Fruit fly (Drosophila melanogaster): ENCODE measurements around the gene MKP-4.

MKP-4 gene

DNA sequence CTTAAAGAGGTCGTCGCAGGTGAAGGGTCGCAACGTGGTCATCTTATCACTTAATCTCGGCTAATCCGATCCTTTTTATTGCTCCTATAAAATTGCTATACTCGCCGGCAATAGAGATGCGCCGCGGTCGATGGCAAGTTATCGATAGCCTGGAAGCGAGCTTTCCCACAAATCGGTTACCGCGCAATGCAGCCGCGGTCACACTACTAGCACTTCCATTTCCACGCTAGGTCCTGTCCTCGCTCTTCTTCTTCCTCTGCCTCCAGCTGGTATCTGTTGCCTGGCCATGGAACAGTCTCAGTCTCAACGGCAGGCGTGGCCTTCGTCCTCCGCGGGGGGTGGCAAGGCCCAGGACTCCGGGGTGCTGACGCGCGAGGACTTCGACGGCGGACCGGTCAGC, at the start of gene MKP-4, which contains the start of gene Naa20A (continued):
- TF ChIP-seq knrl (GFP tag; IDR thresholded peaks at IDR 0.05; ENCODE audit: partially characterized antibody) (peak; percentile 68), Adf1 (GFP tag; IDR thresholded peaks at IDR 0.05) (no peak), CG4854 (GFP tag; optimal IDR thresholded peaks at IDR 0.05) (no peak), schlank (tag; optimal IDR thresholded peaks at IDR 0.05) (no peak), sob (GFP tag; IDR thresholded peaks at IDR 0.05) (0 out of 2 replicates have a peak, but pooled peaks have one; percentile 14), cwo (GFP tag; optimal IDR thresholded peaks at IDR 0.05) (no peak), chm (GFP tag; IDR thresholded peaks at IDR 0.05) (peak; percentile 37; the same call in 1 of the 2 replicates), MESR4 (GFP tag; optimal IDR thresholded peaks at IDR 0.05) (peak; percentile 81), CG34224 (GFP tag; IDR thresholded peaks at IDR 0.05; ENCODE audit: partially characterized antibody) (peak; percentile 70)

DNA sequence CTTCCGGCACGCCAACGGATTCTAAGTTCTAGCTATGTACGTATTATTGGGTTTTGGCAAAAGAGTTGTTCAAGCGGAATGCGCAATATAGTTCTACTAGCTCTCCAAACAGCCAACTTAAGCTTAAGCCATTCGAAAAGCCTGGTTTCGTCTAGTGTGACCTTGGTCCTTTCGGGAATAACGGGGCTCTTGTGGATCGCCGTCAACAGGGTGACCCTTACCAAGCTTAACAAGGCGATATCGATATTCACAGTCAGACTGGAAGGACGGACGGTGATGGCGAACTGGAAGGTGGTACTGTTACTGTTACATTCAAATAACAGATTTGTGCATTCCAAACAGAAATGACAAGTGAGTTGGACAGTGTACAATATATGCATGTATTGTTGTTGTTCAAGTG, 49.2 kb upstream of the MKP-4 start:
- no peak for TF ChIP-seq Sox102F (GFP tag; optimal IDR thresholded peaks at IDR 0.05)
- TF ChIP-seq CG6254 (GFP tag; optimal IDR thresholded peaks at IDR 0.05) = peak; percentile 73

DNA sequence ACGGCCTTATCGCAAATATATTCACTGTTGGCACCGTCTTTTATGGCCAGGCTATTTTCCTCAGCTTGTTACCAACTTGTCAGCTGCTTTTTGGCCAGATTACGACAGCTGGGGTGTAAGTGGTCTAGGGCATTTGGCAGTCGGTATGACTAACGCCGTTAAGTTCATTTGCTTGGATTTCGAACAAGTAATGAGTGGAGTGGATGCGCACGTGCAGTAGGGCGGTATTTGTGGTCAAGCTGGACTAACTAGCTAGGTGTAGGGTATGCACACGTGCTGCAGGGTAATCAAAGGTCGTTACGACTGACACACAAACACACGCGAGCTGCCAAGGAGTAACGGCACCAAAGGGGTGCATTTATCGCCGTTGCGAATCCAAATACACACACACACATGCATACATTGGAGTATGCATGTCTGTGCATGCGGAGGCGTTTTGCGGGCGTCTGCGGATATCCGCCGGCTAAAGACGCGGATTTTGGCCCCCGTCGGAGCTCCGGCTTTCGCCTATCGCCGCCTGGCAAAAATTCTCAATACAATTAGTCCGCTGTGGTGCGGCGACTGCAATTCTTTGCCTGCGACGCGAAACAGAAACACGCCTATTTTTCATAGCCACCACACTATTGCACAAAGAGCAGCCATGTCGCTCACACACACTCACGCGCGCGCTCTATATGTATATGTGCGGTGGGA, 44.8 kb upstream of the MKP-4 start:
- TF ChIP-seq Sox100B (GFP tag; optimal IDR thresholded peaks at IDR 0.05) = no peak
- TF ChIP-seq CG3995 (GFP tag; optimal IDR thresholded peaks at IDR 0.05) = no peak
- no peak for TF ChIP-seq corto (GFP tag; optimal IDR thresholded peaks at IDR 0.05)
- no peak for TF ChIP-seq dmrt11E (tag; optimal IDR thresholded peaks at IDR 0.05)
- no peak for TF ChIP-seq Usf (GFP tag; optimal IDR thresholded peaks at IDR 0.05)
- TF ChIP-seq lbe (GFP tag; optimal IDR thresholded peaks at IDR 0.05) = no peak
- TF ChIP-seq CG16813 (GFP tag; IDR thresholded peaks at IDR 0.05; ENCODE audit: partially characterized antibody) = no peak
- TF ChIP-seq CG7745 (tag; optimal IDR thresholded peaks at IDR 0.05) = no peak
- TF ChIP-seq CG3065 (GFP tag; optimal IDR thresholded peaks at IDR 0.05) = no peak
- TF ChIP-seq Dad (GFP tag; optimal IDR thresholded peaks at IDR 0.05) = no peak
- no peak for TF ChIP-seq Doc3 (GFP tag; IDR thresholded peaks at IDR 0.05; ENCODE audit: partially characterized antibody)
- TF ChIP-seq btn (GFP tag; optimal IDR thresholded peaks at IDR 0.05) = no peak
- peak; percentile 95 for TF ChIP-seq CG13775 (GFP tag; optimal IDR thresholded peaks at IDR 0.05)
- no peak for TF ChIP-seq Mrtf (GFP tag; IDR thresholded peaks at IDR 0.05)
- no peak for TF ChIP-seq caup (GFP tag; optimal IDR thresholded peaks at IDR 0.05; ENCODE audit: severe bottlenecking)
- peak; percentile 52 for TF ChIP-seq D19B (GFP tag; optimal IDR thresholded peaks at IDR 0.05)
- TF ChIP-seq Sry-β (GFP tag; optimal IDR thresholded peaks at IDR 0.05) = no peak
- no peak for TF ChIP-seq CG3726 (GFP tag; IDR thresholded peaks at IDR 0.05)
- TF ChIP-seq CG8290 (GFP tag; optimal IDR thresholded peaks at IDR 0.05) = no peak
- TF ChIP-seq CG8290 (tag; optimal IDR thresholded peaks at IDR 0.05) = no peak
- TF ChIP-seq Elba2 (GFP tag; optimal IDR thresholded peaks at IDR 0.05) = no peak
- peak; percentile 54 for TF ChIP-seq D19A (tag; optimal IDR thresholded peaks at IDR 0.05)
- TF ChIP-seq CG10366 (GFP tag; IDR thresholded peaks at IDR 0.05) = no peak
- TF ChIP-seq nerfin-1 (tag; optimal IDR thresholded peaks at IDR 0.05) = peak; percentile 30
- no peak for TF ChIP-seq CG17385 (GFP tag; optimal IDR thresholded peaks at IDR 0.05)
- no peak for TF ChIP-seq chinmo (GFP tag; IDR thresholded peaks at IDR 0.05; ENCODE audit: partially characterized antibody)
- TF ChIP-seq kni (GFP tag; optimal IDR thresholded peaks at IDR 0.05) = no peak
- no peak for TF ChIP-seq stc (GFP tag; IDR thresholded peaks at IDR 0.05)
- TF ChIP-seq ftz-f1 (GFP tag; optimal IDR thresholded peaks at IDR 0.05) = no peak
- no peak for TF ChIP-seq disco-r (GFP tag; optimal IDR thresholded peaks at IDR 0.05)
- TF ChIP-seq CG10274 (GFP tag; optimal IDR thresholded peaks at IDR 0.05) = peak; percentile 69
- no peak for TF ChIP-seq D (optimal IDR thresholded peaks at IDR 0.05)
- TF ChIP-seq D (GFP tag; optimal IDR thresholded peaks at IDR 0.05) = no peak
- TF ChIP-seq Aef1 (GFP tag; IDR thresholded peaks at IDR 0.05) = no peak
- TF ChIP-seq CG15479 (GFP tag; optimal IDR thresholded peaks at IDR 0.05) = peak; percentile 39
- peak; percentile 54 for TF ChIP-seq phol (tag; optimal IDR thresholded peaks at IDR 0.05)

All from whole organism, embryonic.